Fruit fly (Drosophila melanogaster): ENCODE data around the gene gudu.

The gudu gene

dm6 chr2L:7396962-7397361 lies 8.7 kb downstream of the gudu start (continued):
- TF ChIP-seq Bteb2 (GFP tag; optimal IDR thresholded peaks at IDR 0.05): no peak
- TF ChIP-seq stc (GFP tag; IDR thresholded peaks at IDR 0.05): peak; percentile 67
- TF ChIP-seq tx (GFP tag; optimal IDR thresholded peaks at IDR 0.05): no peak
- no peak for TF ChIP-seq Scr (GFP tag; IDR thresholded peaks at IDR 0.05; ENCODE audit: partially characterized antibody)
- peak; percentile 79 for TF ChIP-seq CG2120 (GFP tag; optimal IDR thresholded peaks at IDR 0.05)
- TF ChIP-seq lilli (GFP tag; optimal IDR thresholded peaks at IDR 0.05): peak; percentile 73
- TF ChIP-seq CG17359 (tag; optimal IDR thresholded peaks at IDR 0.05): peak; percentile 68
- TF ChIP-seq Spps (tag; optimal IDR thresholded peaks at IDR 0.05): no peak
- no peak for TF ChIP-seq trh (GFP tag; optimal IDR thresholded peaks at IDR 0.05)
- TF ChIP-seq row (GFP tag; IDR thresholded peaks at IDR 0.05): peak; percentile 80
- TF ChIP-seq CG18476 (GFP tag; optimal IDR thresholded peaks at IDR 0.05): peak; percentile 1
- peak; percentile 62 for TF ChIP-seq grau (tag; optimal IDR thresholded peaks at IDR 0.05)
- no peak for TF ChIP-seq GATAe (GFP tag; conservative IDR thresholded peaks at IDR 0.05)
- TF ChIP-seq slbo (GFP tag; IDR thresholded peaks at IDR 0.05): peak; percentile 80
- peak; percentile 74 for TF ChIP-seq CG2712 (tag; optimal IDR thresholded peaks at IDR 0.05)
- no peak for TF ChIP-seq CG12236 (GFP tag; optimal IDR thresholded peaks at IDR 0.05)
- peak; percentile 42 for TF ChIP-seq CG12071 (GFP tag; optimal IDR thresholded peaks at IDR 0.05)
- TF ChIP-seq CG9817 (tag; optimal IDR thresholded peaks at IDR 0.05): peak; percentile 36
- 0 out of 3 replicates have a peak, but pooled peaks have one; percentile 15 for TF ChIP-seq CG3726 (GFP tag; IDR thresholded peaks at IDR 0.05)
- no peak for TF ChIP-seq CG14860 (GFP tag; IDR thresholded peaks at IDR 0.05; ENCODE audit: partially characterized antibody)
- peak; percentile 69 for TF ChIP-seq CG10366 (GFP tag; IDR thresholded peaks at IDR 0.05)
- TF ChIP-seq jigr1 (GFP tag; IDR thresholded peaks at IDR 0.05): 0 out of 3 replicates have a peak, but pooled peaks have one; percentile 43
- TF ChIP-seq stwl (tag; optimal IDR thresholded peaks at IDR 0.05): no peak
- TF ChIP-seq sna (GFP tag; IDR thresholded peaks at IDR 0.05; ENCODE audit: partially characterized antibody): no peak
- peak; percentile 17 for TF ChIP-seq CG14710 (tag; optimal IDR thresholded peaks at IDR 0.05)
- TF ChIP-seq ac (GFP tag; optimal IDR thresholded peaks at IDR 0.05): no peak
- peak; percentile 74 for TF ChIP-seq CG11456 (GFP tag; IDR thresholded peaks at IDR 0.05)
- TF ChIP-seq CG7357 (GFP tag; IDR thresholded peaks at IDR 0.05): peak; percentile 65; the same call in 2 of the 3 replicates
- TF ChIP-seq ap (GFP tag; IDR thresholded peaks at IDR 0.05): peak; percentile 39
- TF ChIP-seq slou (GFP tag; optimal IDR thresholded peaks at IDR 0.05): peak; percentile 7
- 0 out of 2 replicates have a peak, but pooled peaks have one; percentile 34 for TF ChIP-seq peb (GFP tag; IDR thresholded peaks at IDR 0.05)
- no peak for TF ChIP-seq CG7271 (tag; optimal IDR thresholded peaks at IDR 0.05)
- peak; percentile 67 for TF ChIP-seq CG3281 (GFP tag; optimal IDR thresholded peaks at IDR 0.05)
- TF ChIP-seq CG2678 (tag; optimal IDR thresholded peaks at IDR 0.05): peak; percentile 80
- peak; percentile 15 for TF ChIP-seq zen (tag; optimal IDR thresholded peaks at IDR 0.05)
- peak; percentile 49 for TF ChIP-seq Chrac-16 (GFP tag; optimal IDR thresholded peaks at IDR 0.05)
- TF ChIP-seq CG18011 (GFP tag; optimal IDR thresholded peaks at IDR 0.05): peak; percentile 22
- peak; percentile 70 for TF ChIP-seq CG1603 (tag; optimal IDR thresholded peaks at IDR 0.05)
- TF ChIP-seq Oli (tag; optimal IDR thresholded peaks at IDR 0.05): peak; percentile 71
- no peak for TF ChIP-seq Trl (optimal IDR thresholded peaks at IDR 0.05)
- TF ChIP-seq Trl (GFP tag; optimal IDR thresholded peaks at IDR 0.05): peak; percentile 74
- peak; percentile 51; the same call in 1 of the 2 replicates for TF ChIP-seq NFAT (GFP tag; IDR thresholded peaks at IDR 0.05)
- peak; percentile 53 for TF ChIP-seq CG4424 (GFP tag; optimal IDR thresholded peaks at IDR 0.05)
- 0 out of 2 replicates have a peak, but pooled peaks have one; percentile 26 for TF ChIP-seq Nf-YA (GFP tag; IDR thresholded peaks at IDR 0.05)
- peak; percentile 17 for TF ChIP-seq CG6765 (GFP tag; optimal IDR thresholded peaks at IDR 0.05)
- no peak for TF ChIP-seq B-H2 (GFP tag; optimal IDR thresholded peaks at IDR 0.05)
- TF ChIP-seq CG14050 (GFP tag; IDR thresholded peaks at IDR 0.05): peak; percentile 60; the same call in 2 of the 3 replicates
- TF ChIP-seq CG6854 (GFP tag; optimal IDR thresholded peaks at IDR 0.05): peak; percentile 29
- TF ChIP-seq CG30403 (GFP tag; optimal IDR thresholded peaks at IDR 0.05): peak; percentile 69
- no peak for TF ChIP-seq yki (optimal IDR thresholded peaks at IDR 0.05)
- peak; percentile 83 for TF ChIP-seq sob (GFP tag; IDR thresholded peaks at IDR 0.05)
- peak; percentile 82 for TF ChIP-seq gsb (GFP tag; IDR thresholded peaks at IDR 0.05)

Data from whole organism, embryonic.